Worm (Caenorhabditis elegans) whole organism, midembryonic: ENCODE data around the gene Y55F3C.9.

Experiments used
- T22C8.4 ChIP-seq: fragments of 200-800 bp; sonication (Bioruptor generic); IDR thresholded peaks from 2 replicates; pipeline ENCODE4 v1.3.6; 2022; ENCODE audit warnings: missing genetic modification characterization, missing compliant biosample characterization
- cog-1 ChIP-seq: sonication (generic microtip); optimal IDR thresholded peaks from 2 replicates; lab custom pipeline; 2016; ENCODE audit warnings: missing genetic modification characterization, missing compliant biosample characterization
- flt-1 ChIP-seq: fragments of 200-800 bp; sonication (Bioruptor generic); IDR thresholded peaks from 2 replicates; pipeline ENCODE4 v1.3.6; 2022; ENCODE audit warnings: missing genetic modification characterization, missing compliant biosample characterization
- med-1 ChIP-seq: sonication (generic microtip); optimal IDR thresholded peaks from 2 replicates; lab custom pipeline; 2017; ENCODE audit warnings: missing genetic modification characterization, mild to moderate bottlenecking, missing compliant biosample characterization, antibody characterized with exemption, missing genetic modification reagents; ENCODE audit not compliant: insufficient read depth
- ztf-23 ChIP-seq: fragments of 200-800 bp; sonication (Bioruptor generic); IDR thresholded peaks from 2 replicates; pipeline ENCODE4 v1.3.6; 2022; ENCODE audit warnings: missing genetic modification reagents, missing genetic modification characterization, missing compliant biosample characterization

ce11 chrIV:716323-716722 is 11.7 kb downstream of the Y55F3C.9 start, which contains the start of gene clec-164:
- no peak for TF ChIP-seq cog-1 (tag; lab: Kevin White, UChicago)
- no peak for TF ChIP-seq med-1 (GFP tag; lab: Kevin White, UChicago)
- TF ChIP-seq flt-1 (GFP tag; lab: Robert Waterston, UW), result no peak
- no peak for TF ChIP-seq ztf-23 (GFP tag; lab: Robert Waterston, UW)
- TF ChIP-seq T22C8.4 (GFP tag; lab: Robert Waterston, UW), result no peak
